Fruit fly (Drosophila melanogaster) whole organism, wandering third instar larva: ENCODE measurements around the gene CG8765.
"Not testable (repeated sequence)": the region's sequence is repeated elsewhere in the genome, so short reads cannot be mapped to it uniquely, and the experiment has no call there.

Experiments used
- Abd-B ChIP-seq: fragments of >200 bp; optimal IDR thresholded peaks from 2 replicates; lab custom pipeline; 2017; ENCODE audit warnings: missing biosample characterization, missing genetic modification characterization
- CG32264 ChIP-seq: fragments of 200-800 bp; sonication (Bioruptor generic); optimal IDR thresholded peaks from 2 replicates; lab custom pipeline; 2016; ENCODE audit warnings: missing biosample characterization, missing genetic modification characterization
- CG9705 ChIP-seq: fragments of 200-800 bp; sonication (Bioruptor generic); optimal IDR thresholded peaks from 2 replicates; lab custom pipeline; 2018; ENCODE audit warnings: missing biosample characterization, mild to moderate bottlenecking, missing genetic modification characterization
- Dif ChIP-seq: fragments of 200-275, 200-300 bp; sonication (Bioruptor generic); optimal IDR thresholded peaks from 2 replicates; lab custom pipeline; 2018; ENCODE audit warnings: missing biosample characterization, missing genetic modification characterization; ENCODE audit not compliant: partially characterized antibody
- HLH106 ChIP-seq: fragments of 200-800 bp; optimal IDR thresholded peaks from 3 replicates; lab custom pipeline; 2019; ENCODE audit warnings: missing biosample characterization, mild to moderate bottlenecking, missing genetic modification characterization, moderate library complexity
- Hnf4 ChIP-seq: fragments of 200-800 bp; sonication (Bioruptor generic); optimal IDR thresholded peaks from 2 replicates; lab custom pipeline; 2016; ENCODE audit warnings: missing biosample characterization, mild to moderate bottlenecking, missing genetic modification characterization
- Hr78 ChIP-seq: fragments of >200 bp; optimal IDR thresholded peaks from 2 replicates; lab custom pipeline; 2017; ENCODE audit warnings: missing biosample characterization, missing genetic modification characterization
- Hr83 ChIP-seq: fragments of 200-300 bp; sonication (Bioruptor generic); optimal IDR thresholded peaks from 2 replicates; lab custom pipeline; 2016; ENCODE audit warnings: missing biosample characterization, mild to moderate bottlenecking, missing genetic modification characterization, moderate library complexity; ENCODE audit not compliant: poor library complexity, severe bottlenecking
- Jra ChIP-seq: sonication (Bioruptor generic); optimal IDR thresholded peaks from 2 replicates; lab custom pipeline; 2016; ENCODE audit warnings: missing biosample characterization, missing genetic modification characterization
- OdsH ChIP-seq: fragments of 200-800 bp; sonication (Bioruptor generic); optimal IDR thresholded peaks from 2 replicates; lab custom pipeline; 2016; ENCODE audit warnings: missing biosample characterization, mild to moderate bottlenecking, missing genetic modification characterization
- Rel ChIP-seq, 2 experiments: fragments of 200-800 bp; sonication (Bioruptor generic) in 1 of 2; optimal IDR thresholded peaks; 2 replicates in 1 of 2; 3 replicates in 1 of 2; lab custom pipeline; 2016 to 2019; ENCODE audit warnings: mild to moderate bottlenecking in 2 of 2, missing biosample characterization in 2 of 2, missing genetic modification characterization in 2 of 2, moderate library complexity in 1 of 2
- Sp1 ChIP-seq: fragments of 200-800 bp; sonication (Bioruptor generic); optimal IDR thresholded peaks from 3 replicates; lab custom pipeline; 2019; ENCODE audit warnings: missing biosample characterization, mild to moderate bottlenecking, missing genetic modification characterization, moderate library complexity
- Vsx2 ChIP-seq: fragments of 200-300, 225-300 bp; sonication (Bioruptor generic); optimal IDR thresholded peaks from 2 replicates; lab custom pipeline; 2018; ENCODE audit warnings: missing biosample characterization, missing genetic modification characterization; ENCODE audit not compliant: partially characterized antibody
- br ChIP-seq: fragments of 200-800 bp; sonication (Bioruptor generic); optimal IDR thresholded peaks from 2 replicates; lab custom pipeline; 2016; ENCODE audit warnings: missing biosample characterization, missing genetic modification characterization
- brk ChIP-seq: fragments of 200-800 bp; sonication (Bioruptor generic); optimal IDR thresholded peaks from 2 replicates; lab custom pipeline; 2016; ENCODE audit warnings: missing biosample characterization, mild to moderate bottlenecking, missing genetic modification characterization
- dl ChIP-seq, 2 experiments: fragments of 175-275, 200-275 bp in 1 of 2; fragments of 200-275 bp in 1 of 2; sonication (Bioruptor generic); optimal IDR thresholded peaks; lab custom pipeline; 2018; ENCODE audit warnings: mild to moderate bottlenecking in 2 of 2, missing biosample characterization in 2 of 2, missing genetic modification characterization in 2 of 2, moderate library complexity in 2 of 2; ENCODE audit not compliant: partially characterized antibody in 2 of 2, insufficient read depth in 1 of 2
- dmrt93B ChIP-seq: fragments of 200-800 bp; sonication (Bioruptor generic); optimal IDR thresholded peaks from 2 replicates; lab custom pipeline; 2018; ENCODE audit warnings: missing biosample characterization, mild to moderate bottlenecking, missing genetic modification characterization
- dsf ChIP-seq: sonication (Bioruptor generic); optimal IDR thresholded peaks from 2 replicates; lab custom pipeline; 2016; ENCODE audit warnings: missing biosample characterization, missing genetic modification characterization, borderline replicate concordance
- ey ChIP-seq: fragments of 200-800 bp; sonication (Bioruptor generic); optimal IDR thresholded peaks from 2 replicates; lab custom pipeline; 2016; ENCODE audit warnings: missing biosample characterization, missing genetic modification characterization
- foxo ChIP-seq, 2 experiments: fragments of 200-800 bp; sonication (Bioruptor generic); optimal IDR thresholded peaks; 2 replicates in 1 of 2; 3 replicates in 1 of 2; lab custom pipeline; 2016 to 2017; ENCODE audit warnings: missing biosample characterization in 2 of 2, missing genetic modification characterization in 2 of 2
- fru ChIP-seq: fragments of 200-800 bp; sonication (Bioruptor generic); optimal IDR thresholded peaks from 3 replicates; lab custom pipeline; 2016; ENCODE audit warnings: missing biosample characterization, mild to moderate bottlenecking, missing genetic modification characterization
- jim ChIP-seq: fragments of 175-275, 200-325 bp; sonication (Bioruptor generic); optimal IDR thresholded peaks from 2 replicates; lab custom pipeline; 2016; ENCODE audit warnings: missing biosample characterization, mild to moderate bottlenecking, missing genetic modification characterization
- lola ChIP-seq: fragments of >200 bp; optimal IDR thresholded peaks from 2 replicates; lab custom pipeline; 2017; ENCODE audit warnings: missing biosample characterization, missing genetic modification characterization
- pan ChIP-seq: fragments of >200 bp; optimal IDR thresholded peaks from 2 replicates; lab custom pipeline; 2017
- psq ChIP-seq: fragments of 200-800 bp; sonication (Bioruptor generic); optimal IDR thresholded peaks from 3 replicates; lab custom pipeline; 2017; ENCODE audit warnings: missing biosample characterization, mild to moderate bottlenecking, missing genetic modification characterization, moderate library complexity
- rgr ChIP-seq: fragments of 200-800 bp; sonication (Bioruptor generic); optimal IDR thresholded peaks from 3 replicates; lab custom pipeline; 2016; ENCODE audit warnings: missing biosample characterization, mild to moderate bottlenecking, missing genetic modification characterization
- sv ChIP-seq: fragments of 200-800 bp; sonication (Bioruptor generic); optimal IDR thresholded peaks from 3 replicates; lab custom pipeline; 2016; ENCODE audit warnings: missing biosample characterization, missing genetic modification characterization
- woc ChIP-seq: sonication (Bioruptor generic); optimal IDR thresholded peaks from 2 replicates; lab custom pipeline; 2016; ENCODE audit warnings: missing biosample characterization, mild to moderate bottlenecking, missing genetic modification characterization

CG8765 gene

dm6 chr3L:19687200-19687687 is at the start of gene CG8765, which contains the start of gene Gbeta76C:
Gene CG8765 (minus strand): TSS chr3L:19687353.
Gene Gbeta76C (plus strand): TSS chr3L:19687637.
- TF ChIP-seq Dif (GFP tag; lab: Kevin White, UChicago) = no peak
- TF ChIP-seq Rel (GFP tag; optimal IDR thresholded peaks at IDR 0.05; lab: Kevin White, UChicago) = no peak
- TF ChIP-seq Rel (tag; optimal IDR thresholded peaks at IDR 0.05; lab: Kevin White, UChicago) = peak; percentile 40
- peak; percentile 16 for TF ChIP-seq Hr83
- TF ChIP-seq sv (GFP tag; lab: Kevin White, UChicago) = peak; percentile 10
- TF ChIP-seq fru = no peak
- no peak for TF ChIP-seq br (GFP tag; lab: Kevin White, UChicago)
- TF ChIP-seq foxo (GFP tag; optimal IDR thresholded peaks at IDR 0.05; lab: Kevin White, UChicago) = peak in 1 of 2 experiments; percentile 56
- peak; percentile 60 for TF ChIP-seq HLH106 (tag; lab: Kevin White, UChicago)
- no peak for TF ChIP-seq dsf (GFP tag; lab: Kevin White, UChicago)
- TF ChIP-seq OdsH = no peak
- TF ChIP-seq jim (GFP tag; lab: Kevin White, UChicago) = no peak
- peak; percentile 7 for TF ChIP-seq ey (GFP tag; lab: Kevin White, UChicago)
- TF ChIP-seq CG9705 (GFP tag; lab: Kevin White, UChicago) = no peak
- TF ChIP-seq dmrt93B (GFP tag; lab: Kevin White, UChicago) = no peak
- no peak for TF ChIP-seq Hr78
- TF ChIP-seq rgr (GFP tag; lab: Kevin White, UChicago) = peak; percentile 32
- no peak for TF ChIP-seq CG32264
- no peak for TF ChIP-seq lola
- TF ChIP-seq, all 38 proteins: peak for 7

dm6 chr3L:19728694-19729093 is 41.5 kb upstream of the CG8765 start, which contains the start of gene CG42529:
Gene CG42529 (plus strand): TSS chr3L:19728994.
- TF ChIP-seq pan (lab: Kevin White, UChicago); psq; fru: not testable (repeated sequence)
- TF ChIP-seq, all 38 proteins: peak for 0; not testable (repeated sequence) for 38

- not testable (repeated sequence) for TF ChIP-seq pan (lab: Kevin White, UChicago); CG32264; CG9705 (GFP tag; lab: Kevin White, UChicago)
These were observed 31.1 kb upstream of the CG8765 start, which contains the start of gene Trpml for dm6 chr3L:19718228-19718627. Gene Trpml (minus strand): TSS chr3L:19718328.

- TF ChIP-seq dl (GFP tag; optimal IDR thresholded peaks at IDR 0.05; lab: Kevin White, UChicago; ENCODE audit: insufficient read depth in 1 of 2, partially characterized antibody in 2 of 2) (no peak), psq (peak; percentile 18)
These were observed 20.5 kb upstream of the CG8765 start, which contains the start of gene serp for dm6 chr3L:19707570-19708146. Gene serp (minus strand): TSS chr3L:19708015.

dm6 chr3L:19704869-19705268 is 17.7 kb upstream of the CG8765 start:
- TF ChIP-seq foxo (GFP tag; optimal IDR thresholded peaks at IDR 0.05; lab: Kevin White, UChicago) (no peak), Rel (GFP tag; optimal IDR thresholded peaks at IDR 0.05; lab: Kevin White, UChicago) (no peak), Rel (tag; optimal IDR thresholded peaks at IDR 0.05; lab: Kevin White, UChicago) (peak; percentile 74), Hnf4 (GFP tag; lab: Kevin White, UChicago) (no peak), CG9705 (GFP tag; lab: Kevin White, UChicago) (no peak), OdsH (no peak)

- no peak for TF ChIP-seq Abd-B (GFP tag; lab: Kevin White, UChicago)
- TF ChIP-seq lola = no peak
- peak in 1 of 2 experiments; percentile 8 for TF ChIP-seq foxo (GFP tag; optimal IDR thresholded peaks at IDR 0.05; lab: Kevin White, UChicago)
- TF ChIP-seq Hnf4 (GFP tag; lab: Kevin White, UChicago) = no peak
- peak; percentile 38 for TF ChIP-seq br (GFP tag; lab: Kevin White, UChicago)
- TF ChIP-seq ey (GFP tag; lab: Kevin White, UChicago) = no peak
- TF ChIP-seq dl (GFP tag; optimal IDR thresholded peaks at IDR 0.05; lab: Kevin White, UChicago; ENCODE audit: insufficient read depth in 1 of 2, partially characterized antibody in 2 of 2) = no peak
- no peak for TF ChIP-seq Rel (GFP tag; optimal IDR thresholded peaks at IDR 0.05; lab: Kevin White, UChicago)
- TF ChIP-seq Rel (tag; optimal IDR thresholded peaks at IDR 0.05; lab: Kevin White, UChicago) = peak; percentile 21
- no peak for TF ChIP-seq Jra (GFP tag; lab: Kevin White, UChicago)
- TF ChIP-seq brk (GFP tag; lab: Kevin White, UChicago) = no peak
- TF ChIP-seq Sp1 (GFP tag; lab: Kevin White, UChicago) = peak; percentile 12
- TF ChIP-seq Vsx2 (GFP tag; lab: Kevin White, UChicago) = peak; percentile 50
- peak; percentile 11 for TF ChIP-seq psq
- peak; percentile 8 for TF ChIP-seq fru
- TF ChIP-seq rgr (GFP tag; lab: Kevin White, UChicago) = peak; percentile 11
- no peak for TF ChIP-seq CG9705 (GFP tag; lab: Kevin White, UChicago)
- peak; percentile 49 for TF ChIP-seq woc (GFP tag; lab: Kevin White, UChicago)
These were observed 16.2 kb upstream of the CG8765 start for dm6 chr3L:19703323-19703722.
